Fruit fly (Drosophila melanogaster): ENCODE results near the gene MED20.

MED20 gene

DNA sequence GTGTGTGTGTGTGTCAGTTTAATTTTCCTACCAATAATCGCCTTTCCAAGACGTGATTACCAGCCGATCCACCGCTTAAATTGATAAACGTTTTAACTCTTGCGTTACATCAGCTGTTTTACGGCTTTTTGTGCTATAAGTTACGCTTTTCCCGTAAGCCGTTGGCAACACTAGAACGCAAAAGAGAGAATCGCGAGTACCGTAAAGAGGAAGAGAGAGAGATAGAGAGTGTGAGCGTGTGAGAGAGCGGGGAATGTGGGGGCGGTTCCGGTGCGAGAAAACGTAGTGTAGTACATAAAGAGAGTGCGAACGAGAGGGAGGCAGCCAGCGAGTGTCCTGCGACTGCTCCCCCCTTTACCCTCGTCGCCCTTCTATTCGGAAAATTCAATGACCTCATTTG lies 41.1 kb downstream of the MED20 start (continued):
- TF ChIP-seq Med (GFP tag) (peak; percentile 75), chinmo (GFP tag; IDR thresholded peaks at IDR 0.05; ENCODE audit: partially characterized antibody) (peak; percentile 79; the same call in 2 of the 4 replicates), CG2199 (GFP tag; IDR thresholded peaks at IDR 0.05) (0 out of 3 replicates have a peak, but pooled peaks have one; percentile 41), chn (GFP tag; optimal IDR thresholded peaks at IDR 0.05) (peak; percentile 8), crol (GFP tag; IDR thresholded peaks at IDR 0.05) (peak; percentile 96), gcm2 (GFP tag; optimal IDR thresholded peaks at IDR 0.05) (no peak), CG2712 (tag; optimal IDR thresholded peaks at IDR 0.05) (peak; percentile 7), CG8290 (GFP tag; optimal IDR thresholded peaks at IDR 0.05) (no peak), CG8290 (tag; optimal IDR thresholded peaks at IDR 0.05) (peak in 1 of 2 experiments; percentile 47), zen2 (GFP tag; IDR thresholded peaks at IDR 0.05; ENCODE audit: partially characterized antibody) (no peak), Fer1 (GFP tag; optimal IDR thresholded peaks at IDR 0.05) (no peak), toy (GFP tag; IDR thresholded peaks at IDR 0.05) (no peak), nau (GFP tag; optimal IDR thresholded peaks at IDR 0.05) (peak; percentile 25), rib (GFP tag; IDR thresholded peaks at IDR 0.05) (no peak), Pdp1 (GFP tag; optimal IDR thresholded peaks at IDR 0.05) (peak in 1 of 2 experiments; percentile 29), seq (GFP tag; IDR thresholded peaks at IDR 0.05) (peak; percentile 54; the same call in 1 of the 2 replicates), CG18599 (GFP tag; optimal IDR thresholded peaks at IDR 0.05) (peak; percentile 33), Hmr (GFP tag; optimal IDR thresholded peaks at IDR 0.05) (peak; percentile 25), Trl (optimal IDR thresholded peaks at IDR 0.05) (peak; percentile 95 to 97), Trl (GFP tag; optimal IDR thresholded peaks at IDR 0.05) (peak; percentile 67), Deaf1 (tag; optimal IDR thresholded peaks at IDR 0.05) (peak; percentile 38), CG17385 (GFP tag; optimal IDR thresholded peaks at IDR 0.05) (peak; percentile 69), CG10321 (GFP tag; IDR thresholded peaks at IDR 0.05) (peak; percentile 44; the same call in 1 of the 2 replicates), zfh2 (GFP tag; optimal IDR thresholded peaks at IDR 0.05) (no peak), CG6254 (GFP tag; optimal IDR thresholded peaks at IDR 0.05) (peak; percentile 9), nom (GFP tag; optimal IDR thresholded peaks at IDR 0.05) (peak; percentile 46), CG10274 (GFP tag; optimal IDR thresholded peaks at IDR 0.05) (no peak), CG34376 (GFP tag; optimal IDR thresholded peaks at IDR 0.05) (peak; percentile 23), CG3163 (GFP tag; optimal IDR thresholded peaks at IDR 0.05) (peak; percentile 79), BtbVII (GFP tag; optimal IDR thresholded peaks at IDR 0.05) (peak; percentile 45), CG32532 (GFP tag; IDR thresholded peaks at IDR 0.05) (peak; percentile 52; the same call in 1 of the 2 replicates), CG1603 (tag; optimal IDR thresholded peaks at IDR 0.05) (peak; percentile 0), Hr3 (GFP tag; optimal IDR thresholded peaks at IDR 0.05) (no peak), sd (tag; optimal IDR thresholded peaks at IDR 0.05) (peak; percentile 88), CG8765 (GFP tag; IDR thresholded peaks at IDR 0.05) (0 out of 2 replicates have a peak, but pooled peaks have one; percentile 6), row (GFP tag; IDR thresholded peaks at IDR 0.05) (0 out of 3 replicates have a peak, but pooled peaks have one; percentile 11), CG9215 (GFP tag; IDR thresholded peaks at IDR 0.05) (peak; percentile 26; the same call in 1 of the 2 replicates)

dm6 chr2L:8030693-8031210 lies 41.9 kb downstream of the MED20 start, which contains the start of gene Cka:
Gene Cka (plus strand): TSS chr2L:8030721.
- TF ChIP-seq CG11504 (tag; optimal IDR thresholded peaks at IDR 0.05), result no peak
- TF ChIP-seq Kr (GFP tag; optimal IDR thresholded peaks at IDR 0.05), result no peak
- no peak for TF ChIP-seq p53 (GFP tag; optimal IDR thresholded peaks at IDR 0.05)
- no peak for TF ChIP-seq az2 (GFP tag; optimal IDR thresholded peaks at IDR 0.05)
- no peak for TF ChIP-seq gsb (GFP tag; IDR thresholded peaks at IDR 0.05)
- peak; percentile 59 for TF ChIP-seq hkb (optimal IDR thresholded peaks at IDR 0.05)
- no peak for TF ChIP-seq hkb (GFP tag; IDR thresholded peaks at IDR 0.05)
- peak; percentile 23 for TF ChIP-seq Deaf1 (tag; optimal IDR thresholded peaks at IDR 0.05)
- TF ChIP-seq row (GFP tag; IDR thresholded peaks at IDR 0.05), result no peak
- TF ChIP-seq CG34376 (GFP tag; optimal IDR thresholded peaks at IDR 0.05), result peak; percentile 20
- TF ChIP-seq jumu (GFP tag; optimal IDR thresholded peaks at IDR 0.05), result peak; percentile 13
- TF ChIP-seq BEAF-32 (GFP tag; optimal IDR thresholded peaks at IDR 0.05), result peak; percentile 25
- TF ChIP-seq CG12391 (tag; optimal IDR thresholded peaks at IDR 0.05), result no peak
- TF ChIP-seq Sin3A (optimal IDR thresholded peaks at IDR 0.05), result peak; percentile 46
- TF ChIP-seq sisA (GFP tag; IDR thresholded peaks at IDR 0.05), result no peak
- peak; percentile 53 for TF ChIP-seq Rfx (GFP tag; IDR thresholded peaks at IDR 0.05)
- no peak for TF ChIP-seq exex (tag; optimal IDR thresholded peaks at IDR 0.05)
- TF ChIP-seq CG3281 (GFP tag; optimal IDR thresholded peaks at IDR 0.05), result peak; percentile 43
- TF ChIP-seq sqz (GFP tag; optimal IDR thresholded peaks at IDR 0.05), result peak; percentile 47

Measured in whole organism, embryonic.